Worm (Caenorhabditis elegans) whole organism, L1 larva: Measurements from ENCODE around the gene dsb-1.

Experiments
- C04F5.9 ChIP-seq: sonication (generic microtip); optimal IDR thresholded peaks from 2 replicates; lab custom pipeline; 2016; ENCODE audit warnings: missing genetic modification characterization, missing compliant biosample characterization
- C34B4.2 ChIP-seq: sonication (generic microtip); optimal IDR thresholded peaks from 2 replicates; lab custom pipeline; 2017; ENCODE audit warnings: mild to moderate bottlenecking, missing genetic modification characterization, missing compliant biosample characterization
- aha-1 ChIP-seq: fragments of 150-350 bp; optimal IDR thresholded peaks from 2 replicates; lab custom pipeline; 2014; ENCODE audit warnings: missing biosample characterization, missing genetic modification characterization
- alr-1 ChIP-seq: fragments of 200-800 bp; sonication (Bioruptor generic); optimal IDR thresholded peaks from 2 replicates; lab custom pipeline; 2018; ENCODE audit warnings: borderline replicate concordance, mild to moderate bottlenecking, missing genetic modification characterization, missing compliant biosample characterization
- blmp-1 ChIP-seq: fragments of 150-350 bp; optimal IDR thresholded peaks from 2 replicates; lab custom pipeline; 2014; ENCODE audit warnings: missing biosample characterization, missing genetic modification characterization
- ceh-88 ChIP-seq: fragments of 200-800 bp; sonication (Bioruptor generic); IDR thresholded peaks from 2 replicates; pipeline ENCODE4 v1.3.6; 2022; ENCODE audit warnings: missing genetic modification characterization, missing compliant biosample characterization
- ces-1 ChIP-seq: fragments of 150-350 bp; optimal IDR thresholded peaks from 2 replicates; lab custom pipeline; 2014; ENCODE audit warnings: missing biosample characterization, missing genetic modification reagents, missing genetic modification characterization
- dpl-1 ChIP-seq, 3 experiments: fragments of 150-350 bp in 2 of 3; sonication (generic microtip) in 1 of 3; optimal IDR thresholded peaks; 2 replicates each; lab custom pipeline; 2014 to 2017; ENCODE audit warnings: missing biosample characterization in 3 of 3, missing genetic modification characterization in 3 of 3, missing genetic modification reagents in 3 of 3
- efl-1 ChIP-seq, 4 experiments: fragments of 150-350 bp; optimal IDR thresholded peaks in 3 of 4; peaks in 1 of 4; 1 replicate in 1 of 4; 2 replicates in 3 of 4; lab custom pipeline; 2014; ENCODE audit warnings: missing biosample characterization in 2 of 4, missing genetic modification characterization in 2 of 4, missing genetic modification reagents in 2 of 4
- egl-27 ChIP-seq, 2 experiments: fragments of 150-350 bp in 1 of 2; sonication (generic microtip); optimal IDR thresholded peaks; 3 replicates each; lab custom pipeline; 2017 to 2018; ENCODE audit warnings: missing biosample characterization in 2 of 2, missing genetic modification characterization in 2 of 2, missing genetic modification reagents in 2 of 2
- elt-2 ChIP-seq: sonication (generic microtip); optimal IDR thresholded peaks from 2 replicates; lab custom pipeline; 2016; ENCODE audit warnings: missing genetic modification characterization, mild to moderate bottlenecking, inconsistent platforms, missing compliant biosample characterization, missing genetic modification reagents
- ets-5 ChIP-seq: fragments of 200-800 bp; sonication (Bioruptor generic); IDR thresholded peaks from 2 replicates; pipeline ENCODE4 v1.3.6; 2022; ENCODE audit warnings: missing genetic modification characterization, missing compliant biosample characterization
- fkh-4 ChIP-seq: sonication (generic microtip); optimal IDR thresholded peaks from 2 replicates; lab custom pipeline; 2016; ENCODE audit warnings: missing compliant biosample characterization, missing genetic modification characterization, borderline replicate concordance
- hlh-17 ChIP-seq: fragments of 200-800 bp; sonication (Bioruptor generic); optimal IDR thresholded peaks from 2 replicates; lab custom pipeline; 2018; ENCODE audit warnings: missing genetic modification characterization, mild to moderate bottlenecking, missing compliant biosample characterization, moderate library complexity, borderline replicate concordance
- hpl-2 ChIP-seq: fragments of 150-350 bp; optimal IDR thresholded peaks from 2 replicates; lab custom pipeline; 2014; ENCODE audit warnings: missing biosample characterization, missing genetic modification reagents, missing genetic modification characterization
- irx-1 ChIP-seq: sonication (generic microtip); optimal IDR thresholded peaks from 2 replicates; lab custom pipeline; 2016; ENCODE audit warnings: missing genetic modification characterization, missing compliant biosample characterization
- jun-1 ChIP-seq: fragments of 150-350 bp; optimal IDR thresholded peaks from 2 replicates; lab custom pipeline; 2014; ENCODE audit warnings: missing biosample characterization, missing genetic modification reagents, missing genetic modification characterization
- lin-15B ChIP-seq: fragments of 150-350 bp; sonication (generic microtip); optimal IDR thresholded peaks from 3 replicates; lab custom pipeline; 2014; ENCODE audit warnings: missing biosample characterization, missing genetic modification characterization
- lin-35 ChIP-seq, 2 experiments: fragments of 150-350 bp; optimal IDR thresholded peaks; 2 replicates each; lab custom pipeline; 2014; ENCODE audit warnings: missing biosample characterization in 2 of 2, missing genetic modification characterization in 2 of 2, missing genetic modification reagents in 2 of 2
- lsy-2 ChIP-seq, 2 experiments: fragments of 150-350 bp; optimal IDR thresholded peaks; 2 replicates each; lab custom pipeline; 2014; ENCODE audit warnings: missing biosample characterization in 2 of 2, missing genetic modification characterization in 2 of 2
- mef-2 ChIP-seq: fragments of 150-350 bp; optimal IDR thresholded peaks from 2 replicates; lab custom pipeline; 2014; ENCODE audit warnings: missing biosample characterization, missing genetic modification characterization
- mep-1 ChIP-seq: fragments of 150-350 bp; optimal IDR thresholded peaks from 2 replicates; lab custom pipeline; 2014; ENCODE audit warnings: missing biosample characterization, missing genetic modification characterization
- nhr-47 ChIP-seq: sonication (generic microtip); optimal IDR thresholded peaks from 2 replicates; lab custom pipeline; 2016; ENCODE audit warnings: mild to moderate bottlenecking, missing genetic modification characterization, moderate library complexity, missing compliant biosample characterization
- nhr-76 ChIP-seq: sonication (generic microtip); optimal IDR thresholded peaks from 2 replicates; lab custom pipeline; 2017; ENCODE audit warnings: missing biosample characterization, missing genetic modification characterization
- nhr-85 ChIP-seq: sonication (generic microtip); peaks from one replicate; lab custom pipeline; 2016; ENCODE audit warnings: missing genetic modification characterization, inconsistent platforms, missing compliant biosample characterization
- pag-3 ChIP-seq: sonication (generic microtip); optimal IDR thresholded peaks from 2 replicates; lab custom pipeline; 2017; ENCODE audit warnings: missing genetic modification characterization, mild to moderate bottlenecking, missing compliant biosample characterization, antibody characterized with exemption, borderline replicate concordance; ENCODE audit not compliant: insufficient read depth
- pax-3 ChIP-seq: fragments of 200-800 bp; sonication (Bioruptor generic); optimal IDR thresholded peaks from 2 replicates; lab custom pipeline; 2018; ENCODE audit warnings: mild to moderate bottlenecking, missing genetic modification characterization, moderate library complexity, missing compliant biosample characterization
- rnt-1 ChIP-seq: sonication (generic microtip); optimal IDR thresholded peaks from 2 replicates; lab custom pipeline; 2016; ENCODE audit warnings: mild to moderate bottlenecking, missing genetic modification characterization, moderate library complexity, missing compliant biosample characterization
- skn-1 ChIP-seq: fragments of 150-350 bp; optimal IDR thresholded peaks from 2 replicates; lab custom pipeline; 2014; ENCODE audit warnings: missing biosample characterization, missing genetic modification characterization
- snu-23 ChIP-seq: sonication (generic microtip); optimal IDR thresholded peaks from 2 replicates; lab custom pipeline; 2016; ENCODE audit warnings: missing genetic modification characterization, missing compliant biosample characterization
- tbx-2 ChIP-seq: sonication (generic microtip); optimal IDR thresholded peaks from 2 replicates; lab custom pipeline; 2016; ENCODE audit warnings: missing genetic modification characterization, missing compliant biosample characterization
- tlp-1 ChIP-seq: fragments of 150-350 bp; optimal IDR thresholded peaks from 2 replicates; lab custom pipeline; 2014; ENCODE audit warnings: missing biosample characterization, missing genetic modification characterization
- zag-1 ChIP-seq: fragments of 150-350 bp; optimal IDR thresholded peaks from 2 replicates; lab custom pipeline; 2014; ENCODE audit warnings: missing biosample characterization, missing genetic modification characterization
- ztf-11 ChIP-seq, 2 experiments: sonication (generic microtip); optimal IDR thresholded peaks; 2 replicates each; lab custom pipeline; 2016 to 2017; ENCODE audit warnings: missing genetic modification characterization in 2 of 2, missing biosample characterization in 1 of 2, missing compliant biosample characterization in 1 of 2
- ztf-4 ChIP-seq: fragments of 150-350 bp; optimal IDR thresholded peaks from 2 replicates; lab custom pipeline; 2014; ENCODE audit warnings: missing biosample characterization, missing genetic modification characterization

dsb-1 gene

DNA sequence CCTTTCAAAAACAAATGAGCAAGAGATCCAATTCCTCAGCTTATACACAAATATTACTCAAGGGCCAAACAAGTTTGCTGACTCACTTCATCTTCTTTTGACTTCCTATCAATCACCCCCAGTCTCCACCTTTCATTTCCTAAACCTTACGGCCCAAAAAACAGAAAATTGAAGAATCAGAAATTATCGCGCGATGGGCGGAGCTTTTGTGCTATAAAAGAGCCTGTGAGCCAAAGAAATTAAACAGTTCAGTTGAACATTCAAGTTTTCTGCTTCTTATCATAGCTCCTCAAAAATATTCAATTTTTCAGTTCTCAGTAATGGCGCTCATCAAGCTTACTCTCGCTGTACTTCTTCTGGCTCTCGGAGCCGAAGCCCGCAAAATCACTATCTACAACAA is 28.9 kb upstream of the dsb-1 start, which contains the start of gene thn-1:
Gene thn-1 (plus strand): TSS at position 301 of the 400 bp plus-strand sequence.
- no peak for TF ChIP-seq lin-15B (tag; lab: Kevin White, UChicago)
- no peak for TF ChIP-seq elt-2 (tag; lab: Kevin White, UChicago)
- no peak for TF ChIP-seq C34B4.2
- TF ChIP-seq ets-5, result no peak
- TF ChIP-seq egl-27 (tag; optimal IDR thresholded peaks at IDR 0.05; lab: Kevin White, UChicago), result no peak
- no peak for TF ChIP-seq hpl-2 (GFP tag; lab: Kevin White, UChicago)
- TF ChIP-seq pax-3 (tag; lab: Kevin White, UChicago), result no peak
- TF ChIP-seq tbx-2 (tag; lab: Kevin White, UChicago), result no peak
- no peak for TF ChIP-seq lin-35 (GFP tag; optimal IDR thresholded peaks at IDR 0.05; lab: Kevin White, UChicago)
- no peak for TF ChIP-seq blmp-1 (tag; lab: Kevin White, UChicago)
- TF ChIP-seq efl-1 (optimal IDR thresholded peaks at IDR 0.05; lab: Kevin White, UChicago), result no peak
- no peak for TF ChIP-seq efl-1 (GFP tag; optimal IDR thresholded peaks at IDR 0.05 in 1 of 2; lab: Kevin White, UChicago)
- no peak for TF ChIP-seq tlp-1 (tag; lab: Kevin White, UChicago)
- no peak for TF ChIP-seq ztf-4 (tag; lab: Kevin White, UChicago)
- TF ChIP-seq mef-2 (tag; lab: Kevin White, UChicago), result no peak
- no peak for TF ChIP-seq fkh-4 (tag; lab: Kevin White, UChicago)
- TF ChIP-seq, all 84 proteins: peak for 0

ce11 chrIV:12382864-12383263 is 25.9 kb upstream of the dsb-1 start, which contains the start of gene thn-2:
TSS of gene thn-2 (plus strand) at chrIV:12383170.
- TF ChIP-seq aha-1 (tag; lab: Kevin White, UChicago) (no peak), irx-1 (tag; lab: Kevin White, UChicago) (no peak), zag-1 (tag; lab: Kevin White, UChicago) (no peak), jun-1 (tag; lab: Kevin White, UChicago) (no peak), ces-1 (GFP tag; lab: Kevin White, UChicago) (no peak), mep-1 (tag; lab: Kevin White, UChicago) (no peak), tlp-1 (tag; lab: Kevin White, UChicago) (no peak)

- TF ChIP-seq snu-23 (no peak), lin-15B (tag; lab: Kevin White, UChicago) (no peak), pag-3 (no peak), ets-5 (no peak), egl-27 (tag; optimal IDR thresholded peaks at IDR 0.05; lab: Kevin White, UChicago) (no peak), C04F5.9 (tag; lab: Kevin White, UChicago) (no peak), skn-1 (tag; lab: Kevin White, UChicago) (no peak), hpl-2 (GFP tag; lab: Kevin White, UChicago) (no peak), dpl-1 (GFP tag; optimal IDR thresholded peaks at IDR 0.05; lab: Kevin White, UChicago) (no peak), elt-2 (tag; lab: Kevin White, UChicago) (no peak), nhr-47 (tag; lab: Kevin White, UChicago) (no peak), nhr-76 (tag; lab: Kevin White, UChicago) (no peak), blmp-1 (tag; lab: Kevin White, UChicago) (no peak)
- TF ChIP-seq, all 84 proteins: peak for 0
These were observed 23.7 kb upstream of the dsb-1 start, which contains the start of gene F28D1.6 for ce11 chrIV:12385061-12385460. TSS of gene F28D1.6 (minus strand) at chrIV:12385161.

DNA sequence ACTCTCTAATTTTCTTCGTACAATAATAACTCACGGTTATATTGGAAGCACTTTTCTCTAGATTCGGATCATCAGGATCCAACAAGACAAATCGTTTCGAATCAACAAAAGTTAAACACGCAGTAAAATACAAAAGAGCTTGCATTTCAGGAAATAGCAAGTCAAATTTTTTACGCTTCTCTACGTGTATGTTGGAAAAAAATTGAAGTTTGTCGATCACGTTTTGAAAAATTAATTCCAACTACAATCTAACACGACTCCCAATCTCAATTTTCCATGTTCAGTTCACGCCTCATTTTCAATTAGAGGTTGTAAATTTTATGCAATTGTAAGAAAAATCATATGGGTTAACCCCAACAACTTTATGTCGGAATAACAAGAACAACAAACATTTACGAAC is 18.8 kb upstream of the dsb-1 start, which contains the start of gene spe-45:
Gene spe-45 (minus strand): TSS at position 145 of the 400 bp plus-strand sequence.
- TF ChIP-seq nhr-76 (tag; lab: Kevin White, UChicago) (no peak), lsy-2 (tag; optimal IDR thresholded peaks at IDR 0.05; lab: Kevin White, UChicago) (peak in 1 of 2 experiments; percentile 40), nhr-47 (tag; lab: Kevin White, UChicago) (no peak), hlh-17 (GFP tag; lab: Kevin White, UChicago) (no peak), ceh-88 (GFP tag; lab: Robert Waterston, UW) (no peak), rnt-1 (tag; lab: Kevin White, UChicago) (no peak), alr-1 (no peak), ztf-11 (tag; optimal IDR thresholded peaks at IDR 0.05; lab: Kevin White, UChicago) (no peak), nhr-85 (tag; lab: Kevin White, UChicago) (peak; percentile 33)
